Worm (Caenorhabditis elegans) whole organism, L2 larva: ENCODE data around the gene Y39B6A.42.

Experiments
- C34F6.9 ChIP-seq: fragments of 150-350 bp; optimal IDR thresholded peaks from 2 replicates; lab custom pipeline; 2014; ENCODE audit warnings: missing biosample characterization, missing genetic modification characterization
- F13H6.1 ChIP-seq: sonication (generic microtip); optimal IDR thresholded peaks from 2 replicates; lab custom pipeline; 2016; ENCODE audit warnings: missing genetic modification characterization, missing compliant biosample characterization
- ZK546.5 ChIP-seq: sonication (generic microtip); optimal IDR thresholded peaks from 2 replicates; lab custom pipeline; 2017; ENCODE audit warnings: missing biosample characterization, missing genetic modification characterization
- aly-2 ChIP-seq: fragments of 150-350 bp; optimal IDR thresholded peaks from 2 replicates; lab custom pipeline; 2014; ENCODE audit warnings: missing biosample characterization, missing genetic modification characterization
- ceh-82 ChIP-seq: fragments of 150-350 bp; optimal IDR thresholded peaks from 2 replicates; lab custom pipeline; 2014; ENCODE audit warnings: missing biosample characterization, missing genetic modification characterization
- crh-2 ChIP-seq: sonication (generic microtip); optimal IDR thresholded peaks from 2 replicates; lab custom pipeline; 2017; ENCODE audit warnings: missing biosample characterization, missing genetic modification characterization
- dmd-4 ChIP-seq: sonication (generic microtip); optimal IDR thresholded peaks from 2 replicates; lab custom pipeline; 2017; ENCODE audit warnings: missing biosample characterization, missing genetic modification characterization
- egl-27 ChIP-seq: sonication (generic microtip); optimal IDR thresholded peaks from 3 replicates; lab custom pipeline; 2017; ENCODE audit warnings: missing biosample characterization, missing genetic modification reagents, missing genetic modification characterization
- elt-1 ChIP-seq: fragments of 150-350 bp; optimal IDR thresholded peaks from 2 replicates; lab custom pipeline; 2014; ENCODE audit warnings: missing biosample characterization, missing genetic modification characterization
- elt-3 ChIP-seq: sonication (generic microtip); optimal IDR thresholded peaks from 2 replicates; lab custom pipeline; 2017; ENCODE audit warnings: missing biosample characterization, missing genetic modification characterization
- fos-1 ChIP-seq: fragments of 150-350 bp; optimal IDR thresholded peaks from 2 replicates; lab custom pipeline; 2014; ENCODE audit warnings: missing biosample characterization, missing genetic modification characterization
- lin-11 ChIP-seq: fragments of 150-350 bp; sonication (generic microtip); optimal IDR thresholded peaks from 2 replicates; lab custom pipeline; 2014; ENCODE audit warnings: missing biosample characterization, missing genetic modification characterization, inconsistent platforms, mixed read lengths
- lin-39 ChIP-seq: fragments of 150-350 bp; optimal IDR thresholded peaks from 2 replicates; lab custom pipeline; 2014; ENCODE audit warnings: missing biosample characterization, missing genetic modification reagents, missing genetic modification characterization
- lsy-2 ChIP-seq, 2 experiments: fragments of 150-350 bp in 1 of 2; sonication (generic microtip) in 1 of 2; optimal IDR thresholded peaks; 2 replicates each; lab custom pipeline; 2014 to 2017; ENCODE audit warnings: missing biosample characterization in 2 of 2, missing genetic modification characterization in 2 of 2
- mbf-1 ChIP-seq: sonication (generic microtip); optimal IDR thresholded peaks from 2 replicates; lab custom pipeline; 2017; ENCODE audit warnings: missing biosample characterization, missing genetic modification characterization
- mdl-1 ChIP-seq, 2 experiments: fragments of 150-350 bp in 1 of 2; sonication (generic microtip) in 1 of 2; optimal IDR thresholded peaks; 2 replicates each; lab custom pipeline; 2017; ENCODE audit warnings: missing biosample characterization in 2 of 2, missing genetic modification characterization in 2 of 2
- nhr-10 ChIP-seq: sonication (generic microtip); optimal IDR thresholded peaks from 2 replicates; lab custom pipeline; 2017; ENCODE audit warnings: missing biosample characterization, missing genetic modification characterization
- nhr-12 ChIP-seq: fragments of 150-350 bp; optimal IDR thresholded peaks from 2 replicates; lab custom pipeline; 2014; ENCODE audit warnings: missing biosample characterization, missing genetic modification characterization
- nhr-129 ChIP-seq: fragments of 150-350 bp; optimal IDR thresholded peaks from 2 replicates; lab custom pipeline; 2014; ENCODE audit warnings: missing biosample characterization, missing genetic modification characterization
- nhr-21 ChIP-seq: fragments of 150-350 bp; optimal IDR thresholded peaks from 2 replicates; lab custom pipeline; 2014; ENCODE audit warnings: missing biosample characterization, missing genetic modification characterization
- nhr-23 ChIP-seq: fragments of 150-350 bp; optimal IDR thresholded peaks from 2 replicates; lab custom pipeline; 2014; ENCODE audit warnings: missing biosample characterization, missing genetic modification reagents, missing genetic modification characterization
- nhr-237 ChIP-seq: fragments of 150-350 bp; optimal IDR thresholded peaks from 2 replicates; lab custom pipeline; 2014; ENCODE audit warnings: missing biosample characterization, missing genetic modification characterization
- nhr-25 ChIP-seq: fragments of 150-350 bp; sonication (generic microtip); optimal IDR thresholded peaks from 3 replicates; lab custom pipeline; 2014; ENCODE audit warnings: missing biosample characterization, missing genetic modification characterization
- nhr-77 ChIP-seq: fragments of 150-350 bp; optimal IDR thresholded peaks from 2 replicates; lab custom pipeline; 2014; ENCODE audit warnings: missing biosample characterization, missing genetic modification characterization
- peb-1 ChIP-seq: fragments of 150-350 bp; optimal IDR thresholded peaks from 2 replicates; lab custom pipeline; 2014; ENCODE audit warnings: missing biosample characterization, missing genetic modification characterization
- skn-1 ChIP-seq: sonication (generic microtip); optimal IDR thresholded peaks from 2 replicates; lab custom pipeline; 2017; ENCODE audit warnings: missing biosample characterization, missing genetic modification characterization
- sma-3 ChIP-seq: sonication (generic microtip); optimal IDR thresholded peaks from 2 replicates; lab custom pipeline; 2016; ENCODE audit warnings: missing genetic modification reagents, missing genetic modification characterization, missing compliant biosample characterization
- snpc-4 ChIP-seq: fragments of 150-350 bp; optimal IDR thresholded peaks from 2 replicates; lab custom pipeline; 2014; ENCODE audit warnings: missing biosample characterization, missing genetic modification characterization
- unc-39 ChIP-seq: fragments of 150-350 bp; optimal IDR thresholded peaks from 2 replicates; lab custom pipeline; 2014; ENCODE audit warnings: missing biosample characterization, missing genetic modification characterization
- unc-55 ChIP-seq: fragments of 150-350 bp; sonication (generic microtip); optimal IDR thresholded peaks from 3 replicates; lab custom pipeline; 2014; ENCODE audit warnings: missing biosample characterization, missing genetic modification reagents, missing genetic modification characterization
- unc-62 ChIP-seq: fragments of 150-350 bp; optimal IDR thresholded peaks from 2 replicates; lab custom pipeline; 2014; ENCODE audit warnings: missing biosample characterization, missing genetic modification reagents, missing genetic modification characterization
- zag-1 ChIP-seq: fragments of 150-350 bp; optimal IDR thresholded peaks from 2 replicates; lab custom pipeline; 2014; ENCODE audit warnings: missing biosample characterization, missing genetic modification characterization
- ztf-1 ChIP-seq: fragments of 200-800 bp; sonication (Bioruptor generic); conservative IDR thresholded peaks from 2 replicates; pipeline ENCODE4 v1.3.6; 2022; ENCODE audit warnings: missing genetic modification characterization, missing compliant biosample characterization
- ztf-11 ChIP-seq: sonication (generic microtip); optimal IDR thresholded peaks from 2 replicates; lab custom pipeline; 2017; ENCODE audit warnings: missing biosample characterization, missing genetic modification characterization
- ztf-4 ChIP-seq: fragments of 150-350 bp; optimal IDR thresholded peaks from 2 replicates; lab custom pipeline; 2014; ENCODE audit warnings: missing biosample characterization, missing genetic modification characterization

Y39B6A.42 gene

DNA sequence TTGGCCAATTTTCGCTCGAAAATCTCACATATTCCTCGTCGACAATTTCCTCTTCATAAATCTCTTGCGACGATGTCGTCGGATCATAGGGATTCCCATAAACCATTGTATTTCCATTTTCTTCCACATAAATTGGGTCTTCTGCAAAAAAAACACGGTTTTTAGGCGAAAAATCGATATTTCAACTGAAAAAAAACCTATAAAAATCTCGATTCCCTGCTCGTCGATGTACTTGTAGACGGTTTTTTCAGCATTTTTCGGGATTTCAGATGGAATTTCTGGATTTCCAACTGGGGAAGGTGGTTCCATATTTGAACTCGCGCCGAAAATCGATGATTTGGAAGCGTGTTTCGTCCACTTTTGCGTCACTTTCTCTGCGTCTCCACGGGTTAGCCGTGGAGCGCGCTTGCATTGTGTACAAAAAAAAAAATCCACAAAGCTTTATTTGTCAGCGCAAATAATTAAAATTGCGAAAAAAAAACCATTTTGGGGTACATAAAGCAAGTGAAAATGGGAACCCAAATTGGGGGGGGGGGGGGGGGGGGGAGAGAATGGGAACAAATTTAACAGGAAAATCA lies 1.9 kb downstream of the Y39B6A.42 start, which contains the start of gene Y39B6A.43 (continued):
- TF ChIP-seq aly-2 (tag; lab: Kevin White, UChicago) (no peak), egl-27 (peak; percentile 80), mdl-1 (tag; optimal IDR thresholded peaks at IDR 0.05; lab: Kevin White, UChicago) (peak in 1 of 2 experiments; percentile 72), ztf-1 (GFP tag; lab: Robert Waterston, UW) (no peak), ZK546.5 (peak; percentile 68), C34F6.9 (tag; lab: Kevin White, UChicago) (peak; percentile 91)
- TF ChIP-seq, all 48 proteins: peak for 34

DNA sequence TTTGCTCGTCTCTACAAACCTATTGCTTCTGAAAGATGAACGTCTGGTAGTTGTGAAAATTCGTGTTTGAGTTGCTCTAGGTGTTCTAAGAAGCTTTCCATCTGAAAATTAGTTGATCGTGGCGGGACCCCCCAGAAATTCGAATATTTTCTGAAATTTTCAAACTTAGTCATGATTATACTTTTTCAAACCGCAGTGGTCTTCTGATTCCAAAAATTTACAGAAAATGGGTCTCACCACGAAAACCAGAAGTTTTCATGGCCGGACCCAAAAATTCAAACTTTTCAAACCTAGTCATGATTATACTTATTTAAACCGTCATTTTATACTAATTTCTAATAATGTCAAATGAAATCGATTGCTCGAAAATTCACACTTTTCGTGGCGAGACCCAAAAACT lies 9.4 kb downstream of the Y39B6A.42 start, which contains the start of gene ztf-20:
Gene ztf-20 (minus strand): TSS at position 101 of the 400 bp plus-strand sequence.
- TF ChIP-seq nhr-77 (no peak), crh-2 (tag; lab: Kevin White, UChicago) (no peak), ZK546.5 (no peak), nhr-25 (tag; lab: Kevin White, UChicago) (no peak), lin-39 (tag; lab: Kevin White, UChicago) (no peak), F13H6.1 (no peak), ceh-82 (tag; lab: Kevin White, UChicago) (no peak)

- TF ChIP-seq aly-2 (tag; lab: Kevin White, UChicago) (no peak), fos-1 (tag; lab: Kevin White, UChicago) (peak; percentile 12), lin-11 (tag; lab: Kevin White, UChicago) (no peak), ztf-4 (no peak), skn-1 (tag; lab: Kevin White, UChicago) (peak; percentile 15), nhr-77 (no peak), C34F6.9 (tag; lab: Kevin White, UChicago) (no peak), nhr-129 (tag; lab: Kevin White, UChicago) (no peak), mbf-1 (tag; lab: Kevin White, UChicago) (no peak), unc-55 (GFP tag; lab: Kevin White, UChicago) (no peak), elt-3 (no peak)
- TF ChIP-seq, all 48 proteins: peak for 2
Measured at ce11 chrV:18957267-18957843, 12.1 kb downstream of the Y39B6A.42 start, which contains the start of gene hrg-10. Gene hrg-10, minus strand, starts transcription at chrV:18957317.

DNA sequence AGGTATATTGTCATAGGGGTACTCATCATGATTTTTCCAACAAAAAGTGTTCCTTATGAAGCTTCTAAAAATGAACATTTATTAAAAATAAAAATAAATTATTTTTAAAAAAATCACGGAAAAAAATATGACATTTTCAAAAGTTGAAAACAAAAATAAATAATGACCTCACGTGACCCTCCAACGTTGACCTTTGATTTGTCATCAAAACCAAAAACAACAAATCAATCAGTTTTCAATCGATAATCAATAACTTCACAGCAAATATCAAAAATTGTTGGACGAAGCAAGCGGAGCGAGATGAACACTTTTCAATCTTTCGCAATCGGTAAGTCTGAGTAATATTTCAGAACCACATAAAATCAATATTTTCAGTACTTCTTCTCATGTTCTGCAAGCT lies 29.1 kb downstream of the Y39B6A.42 start, which contains the start of gene Y80D3A.8:
Gene Y80D3A.8 (plus strand): TSS at position 301 of the 400 bp plus-strand sequence.
- TF ChIP-seq sma-3 (no peak), nhr-12 (tag; lab: Kevin White, UChicago) (no peak), peb-1 (tag; lab: Kevin White, UChicago) (no peak), nhr-21 (tag; lab: Kevin White, UChicago) (no peak), nhr-237 (tag; lab: Kevin White, UChicago) (no peak), dmd-4 (tag; lab: Kevin White, UChicago) (no peak), lsy-2 (tag; optimal IDR thresholded peaks at IDR 0.05; lab: Kevin White, UChicago) (no peak), nhr-129 (tag; lab: Kevin White, UChicago) (no peak), nhr-77 (no peak), nhr-25 (tag; lab: Kevin White, UChicago) (no peak), elt-1 (tag; lab: Kevin White, UChicago) (no peak)

ce11 chrV:18937578-18937977 lies 31.9 kb downstream of the Y39B6A.42 start:
- TF ChIP-seq ztf-11 (tag; lab: Kevin White, UChicago) (no peak), nhr-25 (tag; lab: Kevin White, UChicago) (no peak), egl-27 (no peak), nhr-129 (tag; lab: Kevin White, UChicago) (no peak), snpc-4 (no peak), mbf-1 (tag; lab: Kevin White, UChicago) (no peak), crh-2 (tag; lab: Kevin White, UChicago) (no peak), nhr-10 (tag; lab: Kevin White, UChicago) (no peak), nhr-23 (tag; lab: Kevin White, UChicago) (no peak), fos-1 (tag; lab: Kevin White, UChicago) (no peak), unc-39 (no peak), C34F6.9 (tag; lab: Kevin White, UChicago) (no peak), aly-2 (tag; lab: Kevin White, UChicago) (no peak), dmd-4 (tag; lab: Kevin White, UChicago) (no peak), zag-1 (tag; lab: Kevin White, UChicago) (no peak), unc-62 (GFP tag; lab: Kevin White, UChicago) (no peak)
- TF ChIP-seq, all 48 proteins: peak for 0
